Fruit fly (Drosophila melanogaster): ENCODE measurements around the gene sNPF.
A peak's percentile ranks its signal among the peaks of the same experiment; 100 is the strongest.

sNPF gene

dm6 chr2L:20061018-20061657 lies 33.4 kb downstream of the sNPF start, which contains the start of the genes barr and lok:
Gene barr (minus strand): TSS chr2L:20061370.
Gene lok (plus strand): TSS chr2L:20061422.
- TF ChIP-seq en (GFP tag; optimal IDR thresholded peaks at IDR 0.05) (peak; percentile 9), Dfd (GFP tag; optimal IDR thresholded peaks at IDR 0.05) (peak in 1 of 2 experiments; percentile 86), slou (GFP tag; optimal IDR thresholded peaks at IDR 0.05) (peak; percentile 77), slp2 (GFP tag; optimal IDR thresholded peaks at IDR 0.05) (peak; percentile 14), CG6654 (GFP tag; optimal IDR thresholded peaks at IDR 0.05) (no peak), CG1603 (tag; optimal IDR thresholded peaks at IDR 0.05) (peak; percentile 17), CG14710 (tag; optimal IDR thresholded peaks at IDR 0.05) (peak; percentile 78), CG10366 (GFP tag; IDR thresholded peaks at IDR 0.05) (no peak), CG12219 (GFP tag; optimal IDR thresholded peaks at IDR 0.05) (no peak), nmo (GFP tag; optimal IDR thresholded peaks at IDR 0.05) (peak; percentile 76), row (GFP tag; IDR thresholded peaks at IDR 0.05) (peak; percentile 83), Vsx1 (GFP tag; optimal IDR thresholded peaks at IDR 0.05) (no peak), Dref (GFP tag; IDR thresholded peaks at IDR 0.05) (no peak), trem (tag; optimal IDR thresholded peaks at IDR 0.05) (peak; percentile 19), tap (tag; optimal IDR thresholded peaks at IDR 0.05) (no peak), stc (GFP tag; IDR thresholded peaks at IDR 0.05) (no peak), CG4820 (GFP tag; optimal IDR thresholded peaks at IDR 0.05) (peak; percentile 52), pnt (GFP tag; optimal IDR thresholded peaks at IDR 0.05) (peak; percentile 57), CG4617 (GFP tag; optimal IDR thresholded peaks at IDR 0.05; ENCODE audit: borderline replicate concordance) (no peak), CG11723 (GFP tag; optimal IDR thresholded peaks at IDR 0.05) (peak; percentile 23), Deaf1 (tag; optimal IDR thresholded peaks at IDR 0.05) (no peak), CG6175 (GFP tag; IDR thresholded peaks at IDR 0.05) (no peak), sna (GFP tag; IDR thresholded peaks at IDR 0.05; ENCODE audit: partially characterized antibody) (no peak), CG7786 (GFP tag; optimal IDR thresholded peaks at IDR 0.05) (peak; percentile 40), CG30403 (GFP tag; optimal IDR thresholded peaks at IDR 0.05) (peak; percentile 81), Bgb (GFP tag; IDR thresholded peaks at IDR 0.05; ENCODE audit: partially characterized antibody) (no peak), CG34376 (GFP tag; optimal IDR thresholded peaks at IDR 0.05) (no peak), Drgx (GFP tag; IDR thresholded peaks at IDR 0.05) (no peak), Asciz (GFP tag; optimal IDR thresholded peaks at IDR 0.05) (no peak), CG5953 (GFP tag; IDR thresholded peaks at IDR 0.05) (no peak), CG17568 (GFP tag; optimal IDR thresholded peaks at IDR 0.05) (no peak), Dek (tag; optimal IDR thresholded peaks at IDR 0.05) (peak; percentile 19), D19B (GFP tag; optimal IDR thresholded peaks at IDR 0.05) (peak; percentile 29), jigr1 (GFP tag; IDR thresholded peaks at IDR 0.05) (no peak), mld (GFP tag; IDR thresholded peaks at IDR 0.05; ENCODE audit: partially characterized antibody) (no peak), CG10267 (tag; optimal IDR thresholded peaks at IDR 0.05) (peak; percentile 96), Opbp (GFP tag; IDR thresholded peaks at IDR 0.05; ENCODE audit: partially characterized antibody) (no peak), caup (GFP tag; optimal IDR thresholded peaks at IDR 0.05; ENCODE audit: severe bottlenecking) (no peak), sob (GFP tag; IDR thresholded peaks at IDR 0.05) (peak; percentile 38; the same call in 1 of the 2 replicates), CG17829 (tag; optimal IDR thresholded peaks at IDR 0.05) (peak; percentile 31), CG14860 (GFP tag; IDR thresholded peaks at IDR 0.05; ENCODE audit: partially characterized antibody) (no peak), CG32767 (GFP tag; IDR thresholded peaks at IDR 0.05) (no peak), CG8478 (optimal IDR thresholded peaks at IDR 0.05) (no peak), peb (GFP tag; IDR thresholded peaks at IDR 0.05) (no peak), CG1529 (GFP tag; optimal IDR thresholded peaks at IDR 0.05) (no peak), Eip74EF (GFP tag; optimal IDR thresholded peaks at IDR 0.05) (no peak), tin (GFP tag; optimal IDR thresholded peaks at IDR 0.05) (peak; percentile 53), CG6254 (GFP tag; optimal IDR thresholded peaks at IDR 0.05) (no peak), CG1832 (GFP tag; optimal IDR thresholded peaks at IDR 0.05) (no peak), CG3281 (GFP tag; optimal IDR thresholded peaks at IDR 0.05) (peak; percentile 14)

Measured in whole organism, embryonic.